Worm (Caenorhabditis elegans) whole organism, L4 larva: ENCODE results near the gene F14B8.5.

Experiments used
- F44E2.7 ChIP-seq: fragments of 200-800 bp; sonication (Bioruptor generic); IDR thresholded peaks from 2 replicates; pipeline ENCODE4 v2.1.2; 2022; ENCODE audit warnings: missing genetic modification characterization, missing compliant biosample characterization
- F49E8.2 ChIP-seq: sonication (generic microtip); optimal IDR thresholded peaks from 2 replicates; lab custom pipeline; 2016; ENCODE audit warnings: missing compliant biosample characterization, mild to moderate bottlenecking, missing genetic modification characterization, borderline replicate concordance
- ZK546.5 ChIP-seq, 2 experiments: sonication (generic microtip); optimal IDR thresholded peaks; 2 replicates each; lab custom pipeline; 2017; ENCODE audit warnings: missing biosample characterization in 2 of 2, missing genetic modification characterization in 2 of 2
- aha-1 ChIP-seq: fragments of 150-350 bp; peaks from one replicate; lab custom pipeline; 2014; ENCODE audit warnings: missing biosample characterization, missing genetic modification characterization
- arid-1 ChIP-seq: fragments of 200-800 bp; sonication (Bioruptor generic); conservative IDR thresholded peaks from 2 replicates; pipeline ENCODE4 v1.3.6; 2022; ENCODE audit warnings: missing genetic modification reagents, missing genetic modification characterization, missing compliant biosample characterization
- ceh-32 ChIP-seq: sonication (generic microtip); optimal IDR thresholded peaks from 2 replicates; lab custom pipeline; 2016; ENCODE audit warnings: mild to moderate bottlenecking, missing genetic modification characterization, missing compliant biosample characterization; ENCODE audit not compliant: poor library complexity
- ceh-44 ChIP-seq: fragments of 200-800 bp; sonication (Bioruptor generic); IDR thresholded peaks from 2 replicates; pipeline ENCODE4 v1.3.6; 2022; ENCODE audit warnings: missing genetic modification reagents, missing genetic modification characterization, missing compliant biosample characterization
- ceh-62 ChIP-seq: sonication (generic microtip); optimal IDR thresholded peaks from 2 replicates; lab custom pipeline; 2017; ENCODE audit warnings: missing biosample characterization, missing genetic modification characterization
- daf-16 ChIP-seq, 3 experiments: sonication (generic microtip); optimal IDR thresholded peaks; 2 replicates each; lab custom pipeline; 2016 to 2017; ENCODE audit warnings: missing genetic modification characterization in 3 of 3, missing genetic modification reagents in 3 of 3, mild to moderate bottlenecking in 2 of 3, missing compliant biosample characterization in 2 of 3, missing biosample characterization in 1 of 3, moderate library complexity in 1 of 3
- daf-19 ChIP-seq: fragments of 200-800 bp; sonication (Bioruptor generic); conservative IDR thresholded peaks from 2 replicates; pipeline ENCODE4 v1.3.6; 2022; ENCODE audit warnings: missing genetic modification characterization, missing compliant biosample characterization
- dmd-9 ChIP-seq: fragments of 200-800 bp; sonication (Bioruptor generic); IDR thresholded peaks from 2 replicates; pipeline ENCODE4 v1.3.6; 2022; ENCODE audit warnings: missing genetic modification reagents, missing genetic modification characterization, missing compliant biosample characterization
- dpl-1 ChIP-seq: fragments of 150-350 bp; optimal IDR thresholded peaks from 2 replicates; lab custom pipeline; 2014; ENCODE audit warnings: missing biosample characterization, missing genetic modification reagents, missing genetic modification characterization
- fkh-10 ChIP-seq: fragments of 150-350 bp; optimal IDR thresholded peaks from 2 replicates; lab custom pipeline; 2014; ENCODE audit warnings: missing biosample characterization, missing genetic modification reagents, missing genetic modification characterization
- hif-1 ChIP-seq, 2 experiments: sonication (generic microtip); optimal IDR thresholded peaks; 2 replicates each; lab custom pipeline; 2016 to 2017; ENCODE audit warnings: missing compliant biosample characterization in 2 of 2, missing genetic modification characterization in 2 of 2, missing genetic modification reagents in 2 of 2, missing genotype in 2 of 2, mild to moderate bottlenecking in 1 of 2
- lin-1 ChIP-seq: fragments of 200-800 bp; sonication (Bioruptor generic); IDR thresholded peaks from 2 replicates; pipeline ENCODE4 v1.3.6; 2022; ENCODE audit warnings: missing genetic modification reagents, missing genetic modification characterization, missing compliant biosample characterization
- lin-15B ChIP-seq: fragments of 150-350 bp; sonication (generic microtip); optimal IDR thresholded peaks from 3 replicates; lab custom pipeline; 2014; ENCODE audit warnings: missing biosample characterization, missing genetic modification characterization
- madf-5 ChIP-seq, 2 experiments: fragments of 200-800 bp; sonication (Bioruptor generic); IDR thresholded peaks; 2 replicates each; pipeline ENCODE4 v1.3.6; 2022; ENCODE audit warnings: missing compliant biosample characterization in 2 of 2, missing genetic modification characterization in 2 of 2
- mdl-1 ChIP-seq, 2 experiments: fragments of 150-350 bp in 1 of 2; sonication (generic microtip) in 1 of 2; optimal IDR thresholded peaks; 2 replicates each; lab custom pipeline; 2014 to 2017; ENCODE audit warnings: missing biosample characterization in 2 of 2, missing genetic modification characterization in 2 of 2
- mes-2 ChIP-seq: sonication (generic microtip); optimal IDR thresholded peaks from 2 replicates; lab custom pipeline; 2016; ENCODE audit warnings: missing genotype, mild to moderate bottlenecking, missing genetic modification characterization, missing compliant biosample characterization; ENCODE audit not compliant: poor library complexity, severe bottlenecking
- nhr-111 ChIP-seq: fragments of 200-800 bp; sonication (Bioruptor generic); optimal IDR thresholded peaks from 2 replicates; lab custom pipeline; 2018; ENCODE audit warnings: mild to moderate bottlenecking, missing genetic modification characterization, missing compliant biosample characterization
- rbr-2 ChIP-seq: sonication (generic microtip); optimal IDR thresholded peaks from 2 replicates; lab custom pipeline; 2016; ENCODE audit warnings: missing genotype, missing genetic modification characterization, missing compliant biosample characterization
- sdz-12 ChIP-seq: fragments of 200-800 bp; sonication (Bioruptor generic); optimal IDR thresholded peaks from 2 replicates; lab custom pipeline; 2018; ENCODE audit warnings: mild to moderate bottlenecking, missing genetic modification characterization, missing compliant biosample characterization
- skn-1 ChIP-seq: fragments of 150-350 bp; optimal IDR thresholded peaks from 2 replicates; lab custom pipeline; 2014; ENCODE audit warnings: missing biosample characterization, missing genetic modification characterization
- snpc-1.2 ChIP-seq: fragments of 200-800 bp; sonication (Bioruptor generic); IDR thresholded peaks from 2 replicates; pipeline ENCODE4 v1.3.6; 2022; ENCODE audit warnings: missing genetic modification reagents, missing genetic modification characterization, missing compliant biosample characterization
- snpc-4 ChIP-seq: fragments of 150-350 bp; optimal IDR thresholded peaks from 2 replicates; lab custom pipeline; 2014; ENCODE audit warnings: missing biosample characterization, missing genetic modification characterization
- spr-1 ChIP-seq: sonication (generic microtip); optimal IDR thresholded peaks from 2 replicates; lab custom pipeline; 2016; ENCODE audit warnings: mild to moderate bottlenecking, missing genetic modification characterization, missing compliant biosample characterization
- unc-39 ChIP-seq: sonication (generic microtip); optimal IDR thresholded peaks from 2 replicates; lab custom pipeline; 2017; ENCODE audit warnings: missing biosample characterization, missing genetic modification characterization
- unc-62 ChIP-seq, 3 experiments: fragments of 150-350 bp in 1 of 3; sonication (generic microtip); optimal IDR thresholded peaks in 2 of 3; peaks in 1 of 3; 1 replicate in 1 of 3; 2 replicates in 2 of 3; lab custom pipeline; 2014 to 2017; ENCODE audit warnings: missing biosample characterization in 3 of 3, missing genetic modification characterization in 3 of 3, missing genetic modification reagents in 3 of 3, missing genotype in 1 of 3

Gene F14B8.5

ce11 chrX:6968553-6968952 is 40.0 kb upstream of the F14B8.5 start:
- TF ChIP-seq arid-1 (GFP tag; lab: Robert Waterston, UW) = no peak
- TF ChIP-seq ceh-62 = no peak

- TF ChIP-seq F49E8.2 (tag; lab: Kevin White, UChicago) = no peak
- TF ChIP-seq dmd-9 (GFP tag; lab: Robert Waterston, UW) = no peak
- TF ChIP-seq rbr-2 (tag; lab: Kevin White, UChicago) = no peak
- no peak for TF ChIP-seq ZK546.5 (tag; optimal IDR thresholded peaks at IDR 0.05; lab: Kevin White, UChicago)
- TF ChIP-seq nhr-111 (GFP tag; lab: Kevin White, UChicago) = no peak
- TF ChIP-seq snpc-4 (tag; lab: Kevin White, UChicago) = no peak
- TF ChIP-seq unc-39 (tag; lab: Kevin White, UChicago) = no peak
- no peak for TF ChIP-seq hif-1 (tag; optimal IDR thresholded peaks at IDR 0.05; lab: Kevin White, UChicago)
- no peak for TF ChIP-seq mdl-1 (tag; optimal IDR thresholded peaks at IDR 0.05; lab: Kevin White, UChicago)
Observed at ce11 chrX:6967057-6967456, 38.6 kb upstream of the F14B8.5 start, which contains the start of gene F01E11.3. F01E11.3 (plus strand) TSS chrX:6967357.

- TF ChIP-seq arid-1 (GFP tag; lab: Robert Waterston, UW) = no peak
- TF ChIP-seq unc-62 (GFP tag; optimal IDR thresholded peaks at IDR 0.05 in 1 of 2; lab: Kevin White, UChicago) = peak in 1 of 2 experiments; percentile 56
- no peak for TF ChIP-seq unc-62 (tag; optimal IDR thresholded peaks at IDR 0.05; lab: Kevin White, UChicago)
Observed at ce11 chrX:6963842-6964241, 35.3 kb upstream of the F14B8.5 start.

DNA sequence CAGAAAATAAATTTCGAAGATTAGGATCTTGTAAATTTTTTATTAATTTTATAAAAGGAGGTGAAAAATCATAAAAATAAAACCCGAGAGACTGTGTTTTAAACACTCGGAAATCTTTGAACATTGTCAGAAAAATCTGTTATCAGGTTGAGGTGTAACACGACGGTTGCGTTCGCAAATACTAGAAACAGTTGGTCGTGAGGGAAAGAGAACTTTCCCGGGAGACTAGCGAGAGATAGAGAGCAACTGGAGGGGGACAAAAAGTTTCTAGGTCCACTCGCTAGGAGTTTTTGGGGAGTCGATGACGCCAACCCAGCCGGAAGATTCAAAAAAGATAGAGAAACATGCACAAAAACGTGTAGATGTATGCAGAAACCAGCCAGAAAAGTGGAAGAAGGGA is 33.8 kb upstream of the F14B8.5 start:
- TF ChIP-seq sdz-12 (GFP tag; lab: Kevin White, UChicago) = no peak
- no peak for TF ChIP-seq ceh-32 (tag; lab: Kevin White, UChicago)
- no peak for TF ChIP-seq mes-2
- TF ChIP-seq daf-16 (GFP tag; optimal IDR thresholded peaks at IDR 0.05; lab: Kevin White, UChicago) = peak in 1 of 2 experiments; percentile 31
- TF ChIP-seq daf-16 (tag; optimal IDR thresholded peaks at IDR 0.05; lab: Kevin White, UChicago) = no peak
- TF ChIP-seq ceh-62 = no peak
- TF ChIP-seq madf-5 (GFP tag; IDR thresholded peaks at IDR 0.05; lab: Robert Waterston, UW) = no peak
- TF ChIP-seq daf-19 = no peak

DNA sequence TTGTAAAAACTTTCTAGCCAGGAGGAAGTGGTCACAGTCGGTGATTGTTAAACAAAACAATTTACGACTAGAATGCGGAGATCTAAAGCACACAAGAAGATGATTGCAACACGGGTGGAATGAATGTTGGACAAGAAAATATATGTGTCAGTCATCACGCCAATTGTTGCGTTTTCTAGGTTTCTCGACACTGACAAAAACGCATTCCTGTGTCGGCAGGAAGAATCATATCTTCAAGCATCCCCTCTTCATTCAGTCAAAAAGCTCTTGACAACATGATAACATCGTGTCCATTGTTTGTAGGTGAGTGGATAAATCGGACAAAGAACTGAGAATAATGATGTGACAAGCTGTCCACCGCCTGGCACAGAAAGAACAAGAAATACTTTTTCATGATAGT is 31.0 kb upstream of the F14B8.5 start:
- TF ChIP-seq unc-62 (GFP tag; optimal IDR thresholded peaks at IDR 0.05 in 1 of 2; lab: Kevin White, UChicago) (peak in 1 of 2 experiments; percentile 83), unc-62 (tag; optimal IDR thresholded peaks at IDR 0.05; lab: Kevin White, UChicago) (no peak), dpl-1 (no peak)

DNA sequence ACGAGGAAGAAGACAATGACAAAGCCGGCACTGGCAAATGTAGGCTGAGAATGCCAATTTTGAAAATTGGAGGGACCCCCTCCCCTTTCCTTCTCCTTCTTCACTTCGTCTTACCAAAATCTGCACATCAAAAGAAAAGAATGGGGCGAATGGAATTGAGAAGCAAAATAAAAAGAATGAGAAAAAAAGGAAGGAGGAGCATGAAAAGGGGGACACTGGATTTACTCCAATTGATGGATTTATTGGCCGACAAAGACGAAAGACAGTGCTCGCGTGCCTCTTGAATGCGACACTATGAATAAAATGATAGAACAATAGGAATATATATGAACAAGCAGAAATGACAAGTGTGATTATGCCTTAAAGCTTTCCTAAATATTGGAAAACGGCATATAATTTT is 30.4 kb upstream of the F14B8.5 start:
- TF ChIP-seq aha-1 (tag; lab: Kevin White, UChicago) = peak; percentile 61
- TF ChIP-seq fkh-10 (GFP tag; lab: Kevin White, UChicago) = no peak
- TF ChIP-seq nhr-111 (GFP tag; lab: Kevin White, UChicago) = no peak
- no peak for TF ChIP-seq lin-15B (tag; lab: Kevin White, UChicago)
- TF ChIP-seq snpc-1.2 (GFP tag; lab: Robert Waterston, UW) = no peak
- no peak for TF ChIP-seq ceh-44

DNA sequence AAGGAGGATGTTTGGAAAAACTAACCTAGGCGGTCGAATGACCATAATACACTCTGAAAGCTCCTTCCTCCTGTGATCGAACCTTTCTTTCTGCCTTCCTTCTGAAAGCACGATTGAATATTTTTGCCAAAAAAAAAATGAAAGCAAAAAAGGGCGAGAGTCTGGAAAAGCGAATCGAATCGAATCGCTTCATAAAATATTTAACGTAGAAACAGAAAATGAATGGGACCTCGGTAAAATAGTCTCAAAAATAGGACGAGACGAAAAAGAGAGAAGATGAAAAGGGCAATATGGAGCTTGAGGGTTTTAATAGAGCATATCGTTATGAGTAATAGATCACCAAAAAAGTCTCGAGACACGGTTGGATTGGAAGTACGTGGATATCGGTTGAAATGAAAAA is 27.8 kb upstream of the F14B8.5 start, which contains the start of gene inx-1:
Gene inx-1 (minus strand): TSS at position 101 of the 400 bp plus-strand sequence.
- TF ChIP-seq skn-1 (tag; lab: Kevin White, UChicago) (no peak), spr-1 (tag; lab: Kevin White, UChicago) (no peak), lin-1 (GFP tag; lab: Robert Waterston, UW) (no peak), F44E2.7 (GFP tag; lab: Robert Waterston, UW) (no peak)
